Worm (Caenorhabditis elegans): ENCODE data around the gene ZC190.2.

ZC190.2 gene

ce11 chrV:8661241-8661954 is 19.8 kb upstream of the ZC190.2 start:
- TF ChIP-seq ztf-16 (tag; optimal IDR thresholded peaks at IDR 0.05) (no peak), elt-2 (tag; optimal IDR thresholded peaks at IDR 0.05) (peak; percentile 98), rnt-1 (tag; optimal IDR thresholded peaks at IDR 0.05) (peak; percentile 22), pqm-1 (tag; optimal IDR thresholded peaks at IDR 0.05) (peak; percentile 37), tbx-7 (tag; optimal IDR thresholded peaks at IDR 0.05) (no peak)

- TF ChIP-seq pha-4 (tag; optimal IDR thresholded peaks at IDR 0.05) (no peak), tbx-2 (tag; optimal IDR thresholded peaks at IDR 0.05) (peak; percentile 9), hlh-30 (tag; optimal IDR thresholded peaks at IDR 0.05; ENCODE audit: insufficient read depth) (peak; percentile 7), elt-2 (tag; optimal IDR thresholded peaks at IDR 0.05) (no peak)
Observed at ce11 chrV:8662056-8663006, 18.8 kb upstream of the ZC190.2 start.

- TF ChIP-seq eyg-1 (tag; optimal IDR thresholded peaks at IDR 0.05) (no peak), ceh-30 (tag; optimal IDR thresholded peaks at IDR 0.05) (no peak), fkh-6 (tag; optimal IDR thresholded peaks at IDR 0.05) (no peak), ceh-45 (GFP tag; IDR thresholded peaks at IDR 0.05) (no peak), ceh-22 (tag; optimal IDR thresholded peaks at IDR 0.05) (no peak), unc-3 (GFP tag; conservative IDR thresholded peaks at IDR 0.05) (no peak), unc-3 (tag; optimal IDR thresholded peaks at IDR 0.05) (no peak), lim-6 (tag; optimal IDR thresholded peaks at IDR 0.05) (no peak), ceh-9 (tag; optimal IDR thresholded peaks at IDR 0.05) (no peak), dmd-4 (tag; optimal IDR thresholded peaks at IDR 0.05; ENCODE audit: borderline replicate concordance) (peak; percentile 13)
Observed at ce11 chrV:8663023-8663422, 18.1 kb upstream of the ZC190.2 start.

- TF ChIP-seq hlh-6 (tag; optimal IDR thresholded peaks at IDR 0.05) (no peak), ceh-19 (GFP tag; optimal IDR thresholded peaks at IDR 0.05) (no peak), ahr-1 (tag; optimal IDR thresholded peaks at IDR 0.05) (no peak), ceh-22 (tag; optimal IDR thresholded peaks at IDR 0.05) (no peak), F13H6.1 (tag; optimal IDR thresholded peaks at IDR 0.05) (no peak), hlh-30 (tag; optimal IDR thresholded peaks at IDR 0.05; ENCODE audit: insufficient read depth) (no peak), pros-1 (tag; optimal IDR thresholded peaks at IDR 0.05) (no peak), dve-1 (tag; optimal IDR thresholded peaks at IDR 0.05) (no peak), sdc-2 (tag; optimal IDR thresholded peaks at IDR 0.05) (no peak), eyg-1 (tag; optimal IDR thresholded peaks at IDR 0.05) (no peak), pqm-1 (tag; optimal IDR thresholded peaks at IDR 0.05) (no peak), T23F11.4 (GFP tag; optimal IDR thresholded peaks at IDR 0.05) (no peak), ceh-30 (tag; optimal IDR thresholded peaks at IDR 0.05) (no peak), syd-9 (tag; optimal IDR thresholded peaks at IDR 0.05) (no peak), ets-4 (tag; optimal IDR thresholded peaks at IDR 0.05) (no peak), ceh-9 (tag; optimal IDR thresholded peaks at IDR 0.05) (no peak), ceh-18 (tag; optimal IDR thresholded peaks at IDR 0.05) (no peak)
Observed at ce11 chrV:8665765-8666164, 15.4 kb upstream of the ZC190.2 start, which contains the start of gene ZC190.4. Gene ZC190.4 (plus strand): TSS chrV:8666065.

- TF ChIP-seq ceh-18 (tag; optimal IDR thresholded peaks at IDR 0.05) (peak; percentile 40), ets-4 (tag; optimal IDR thresholded peaks at IDR 0.05) (no peak), mec-3 (tag; optimal IDR thresholded peaks at IDR 0.05; ENCODE audit: borderline replicate concordance) (no peak), hlh-15 (tag; optimal IDR thresholded peaks at IDR 0.05) (no peak)
Observed at ce11 chrV:8667230-8668021, 13.7 kb upstream of the ZC190.2 start.
